Worm (Caenorhabditis elegans) whole organism, L4/young adult: ENCODE results near the gene rpb-2.

Experiments
- W03F9.2 ChIP-seq: fragments of 150-350 bp; optimal IDR thresholded peaks from 2 replicates; lab custom pipeline; 2014; ENCODE audit warnings: missing biosample characterization, missing genetic modification characterization
- dao-5 ChIP-seq: sonication (generic microtip); optimal IDR thresholded peaks from 2 replicates; lab custom pipeline; 2016; ENCODE audit warnings: missing genotype, missing genetic modification characterization, moderate library complexity, missing compliant biosample characterization
- him-1 ChIP-seq: sonication (generic microtip); optimal IDR thresholded peaks from 2 replicates; lab custom pipeline; 2016; ENCODE audit warnings: missing genotype, missing genetic modification reagents, missing genetic modification characterization, missing compliant biosample characterization

Gene rpb-2

ce11 chrIII:4939267-4939666 lies at the start of gene rpb-2:
rpb-2 (plus strand) TSS chrIII:4939567.
- no peak for TF ChIP-seq W03F9.2 (tag; lab: Kevin White, UChicago)
- TF ChIP-seq him-1 (tag; lab: Kevin White, UChicago): no peak
- no peak for TF ChIP-seq dao-5 (tag; lab: Kevin White, UChicago)

DNA sequence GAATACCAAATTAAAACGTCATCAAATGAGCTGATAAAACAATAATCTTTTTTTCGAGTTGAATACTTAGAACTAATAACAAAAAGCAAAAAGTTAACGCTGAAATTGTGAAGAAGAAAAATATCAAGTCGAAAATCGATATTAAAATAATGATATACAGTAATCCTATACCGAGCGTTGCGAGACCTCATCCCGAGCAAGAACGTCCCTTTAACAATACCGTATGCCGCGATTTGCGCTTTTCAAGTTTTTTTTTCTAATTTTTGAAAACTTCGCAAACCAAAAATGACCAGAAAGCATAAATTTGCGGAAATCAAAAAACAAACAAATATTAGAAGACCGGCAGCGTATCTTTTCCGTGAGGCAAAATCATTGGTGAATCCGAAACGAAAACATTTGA lies 48.4 kb upstream of the rpb-2 start, which contains the start of gene F26F4.5:
Gene F26F4.5 (minus strand): TSS at position 256 of the 400 bp plus-strand sequence.
- TF ChIP-seq dao-5 (tag; lab: Kevin White, UChicago): no peak
- no peak for TF ChIP-seq W03F9.2 (tag; lab: Kevin White, UChicago)
- TF ChIP-seq him-1 (tag; lab: Kevin White, UChicago): no peak

DNA sequence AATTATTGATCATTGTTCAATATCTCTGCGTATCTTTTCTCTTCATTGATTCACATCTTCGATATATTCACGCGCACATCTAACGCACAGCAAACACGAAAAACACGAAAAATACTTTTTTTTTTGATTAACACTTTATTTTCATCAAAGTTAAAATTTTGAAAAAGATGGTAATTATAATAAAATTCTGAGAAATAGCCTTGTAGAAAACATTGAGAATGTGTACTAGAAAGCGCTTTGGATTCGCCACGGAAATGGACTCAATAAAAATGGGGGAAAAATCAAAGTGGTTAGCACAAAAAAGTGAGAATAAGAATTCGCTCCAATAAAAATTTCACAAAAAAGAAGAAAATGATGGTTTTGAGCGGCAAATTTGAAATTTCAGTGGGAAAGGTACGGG lies 45.8 kb upstream of the rpb-2 start, which contains the start of gene F26F4.6:
Gene F26F4.6 (minus strand): TSS at position 101 of the 400 bp plus-strand sequence.
- TF ChIP-seq him-1 (tag; lab: Kevin White, UChicago) (no peak), W03F9.2 (tag; lab: Kevin White, UChicago) (no peak), dao-5 (tag; lab: Kevin White, UChicago) (no peak)

ce11 chrIII:4895313-4895712 lies 44.1 kb upstream of the rpb-2 start:
- no peak for TF ChIP-seq dao-5 (tag; lab: Kevin White, UChicago)
- no peak for TF ChIP-seq W03F9.2 (tag; lab: Kevin White, UChicago)
- no peak for TF ChIP-seq him-1 (tag; lab: Kevin White, UChicago)

- TF ChIP-seq him-1 (tag; lab: Kevin White, UChicago): no peak
- TF ChIP-seq dao-5 (tag; lab: Kevin White, UChicago): no peak
- no peak for TF ChIP-seq W03F9.2 (tag; lab: Kevin White, UChicago)
Observed at ce11 chrIII:4899035-4899578, 40.3 kb upstream of the rpb-2 start, which contains the start of gene nhl-2. nhl-2 (minus strand) TSS chrIII:4899085.

- TF ChIP-seq him-1 (tag; lab: Kevin White, UChicago) (peak; percentile 98), W03F9.2 (tag; lab: Kevin White, UChicago) (peak; percentile 95), dao-5 (tag; lab: Kevin White, UChicago) (no peak)
Observed at ce11 chrIII:4899728-4900127, 39.6 kb upstream of the rpb-2 start.

DNA sequence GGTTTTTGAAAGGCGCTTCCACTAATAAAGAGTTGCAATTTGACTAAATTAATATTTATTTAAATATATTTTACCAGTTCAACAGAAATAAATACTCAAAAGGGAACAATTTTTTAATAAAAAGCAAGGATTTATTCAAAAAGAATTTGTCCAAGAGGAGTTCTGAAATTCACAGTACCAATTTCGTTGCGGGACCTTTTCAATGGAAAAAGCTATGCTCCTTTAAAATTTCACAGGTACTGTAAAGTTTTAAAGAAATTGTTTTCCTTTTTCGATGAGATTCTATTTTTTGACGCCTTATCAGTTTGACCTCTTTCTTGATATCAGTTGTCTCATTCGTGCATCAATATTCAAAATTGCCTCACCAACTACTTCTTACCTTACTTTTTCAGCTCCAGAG lies 39.1 kb upstream of the rpb-2 start, which contains the start of gene tag-340:
Gene tag-340 (plus strand): TSS at position 249 of the 400 bp plus-strand sequence.
- TF ChIP-seq dao-5 (tag; lab: Kevin White, UChicago) (no peak), W03F9.2 (tag; lab: Kevin White, UChicago) (no peak), him-1 (tag; lab: Kevin White, UChicago) (no peak)

- TF ChIP-seq dao-5 (tag; lab: Kevin White, UChicago) (no peak), W03F9.2 (tag; lab: Kevin White, UChicago) (no peak), him-1 (tag; lab: Kevin White, UChicago) (no peak)
Observed at ce11 chrIII:4903784-4904183, 35.6 kb upstream of the rpb-2 start, which contains the start of gene kbp-2. kbp-2 (minus strand) TSS chrIII:4903884.

DNA sequence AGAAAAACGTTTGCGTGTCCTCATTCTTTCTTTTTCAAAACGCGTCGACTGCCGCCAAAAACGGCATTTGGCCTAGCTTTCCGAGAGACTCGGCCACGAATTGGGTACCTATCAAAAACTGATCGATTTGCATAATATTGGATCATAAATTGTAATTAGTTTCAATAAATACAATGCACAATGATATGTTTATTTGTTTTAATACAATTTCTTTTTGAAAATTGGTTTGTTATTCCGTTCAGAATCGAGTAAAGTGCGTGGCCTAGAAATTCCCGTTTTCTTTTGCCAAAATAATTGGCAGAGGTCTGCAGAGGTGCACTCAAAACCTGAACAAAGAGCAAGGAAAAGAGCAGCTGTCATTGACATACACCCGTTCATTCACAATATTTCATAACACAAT lies 34.0 kb upstream of the rpb-2 start, which contains the start of gene F26F4.8:
Gene F26F4.8 (minus strand): TSS at position 69 of the 400 bp plus-strand sequence.
- no peak for TF ChIP-seq dao-5 (tag; lab: Kevin White, UChicago)

- no peak for TF ChIP-seq dao-5 (tag; lab: Kevin White, UChicago)
- TF ChIP-seq W03F9.2 (tag; lab: Kevin White, UChicago): no peak
- no peak for TF ChIP-seq him-1 (tag; lab: Kevin White, UChicago)
Observed at ce11 chrIII:4906365-4906764, 33.0 kb upstream of the rpb-2 start.

DNA sequence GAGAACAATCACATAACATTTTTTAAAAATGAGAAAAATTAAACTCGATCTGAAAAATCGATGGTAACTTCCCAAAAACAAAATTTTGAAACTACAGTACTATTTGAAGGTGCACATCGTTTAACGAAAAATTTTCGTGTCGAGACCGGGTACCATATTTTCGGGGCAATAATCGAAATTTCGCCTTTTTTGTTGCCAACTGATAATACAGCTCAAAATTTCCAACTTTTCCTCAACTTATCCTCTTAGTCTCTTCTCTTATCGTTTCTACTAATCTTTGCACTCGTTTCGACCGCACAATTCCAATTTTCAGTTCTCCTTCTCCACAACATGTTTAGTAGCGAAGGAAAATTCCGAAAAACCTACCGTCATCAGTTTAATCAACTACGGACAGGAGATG lies 32.5 kb upstream of the rpb-2 start, which contains the start of gene rom-1:
Gene rom-1 (plus strand): TSS at position 301 of the 400 bp plus-strand sequence.
- TF ChIP-seq him-1 (tag; lab: Kevin White, UChicago): no peak
- TF ChIP-seq W03F9.2 (tag; lab: Kevin White, UChicago): no peak
- TF ChIP-seq dao-5 (tag; lab: Kevin White, UChicago): no peak

DNA sequence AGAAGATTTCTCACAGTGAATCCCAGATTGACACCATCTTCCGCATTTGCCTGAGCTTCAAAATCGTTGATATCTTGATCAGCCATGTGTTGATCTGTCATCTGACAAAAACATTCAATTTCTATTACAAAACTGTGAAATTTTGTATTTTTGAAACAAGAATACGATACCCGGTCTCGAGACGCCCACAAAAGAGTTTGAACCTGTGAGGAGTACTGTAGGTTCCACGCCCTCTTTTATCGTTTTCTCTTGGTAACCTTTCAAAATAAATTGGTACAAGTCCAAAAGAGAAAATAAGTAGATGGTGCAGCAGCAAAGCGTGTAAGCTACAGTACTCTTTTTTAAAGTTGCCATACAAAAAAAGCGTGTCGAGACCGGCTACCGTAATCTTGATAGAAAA lies 29.4 kb upstream of the rpb-2 start, which contains the start of gene F26F4.12:
Gene F26F4.12 (minus strand): TSS at position 101 of the 400 bp plus-strand sequence.
- TF ChIP-seq him-1 (tag; lab: Kevin White, UChicago) (no peak), dao-5 (tag; lab: Kevin White, UChicago) (no peak), W03F9.2 (tag; lab: Kevin White, UChicago) (no peak)

DNA sequence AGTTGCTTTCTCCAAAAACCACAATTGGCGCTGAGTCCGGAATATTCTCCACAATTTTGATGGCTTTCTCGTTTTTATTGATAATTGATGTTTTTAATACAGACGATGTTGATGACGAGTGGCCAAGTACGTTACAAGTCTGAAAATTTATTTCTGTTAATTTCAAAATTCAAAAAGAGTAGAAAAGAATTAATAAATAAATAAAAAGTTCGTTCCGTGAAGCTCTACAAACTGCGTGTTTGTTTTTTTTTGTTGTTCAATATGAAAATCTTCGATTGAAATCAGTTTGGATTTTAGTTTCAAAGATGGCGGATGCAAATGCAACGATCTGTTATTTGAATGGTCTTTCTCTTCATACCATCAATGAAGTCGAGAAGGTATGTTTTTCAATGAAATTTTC lies 28.4 kb upstream of the rpb-2 start, which contains the start of gene F26F4.2:
Gene F26F4.2 (plus strand): TSS at position 301 of the 400 bp plus-strand sequence.
- no peak for TF ChIP-seq dao-5 (tag; lab: Kevin White, UChicago)
- TF ChIP-seq W03F9.2 (tag; lab: Kevin White, UChicago): no peak
- no peak for TF ChIP-seq him-1 (tag; lab: Kevin White, UChicago)

ce11 chrIII:4912317-4912716 lies 27.1 kb upstream of the rpb-2 start, which contains the start of the genes F26F4.9 and cee-1:
F26F4.9 (minus strand) TSS chrIII:4912521.
cee-1 (plus strand) TSS chrIII:4912699.
- TF ChIP-seq dao-5 (tag; lab: Kevin White, UChicago) (no peak), W03F9.2 (tag; lab: Kevin White, UChicago) (peak; percentile 52), him-1 (tag; lab: Kevin White, UChicago) (no peak)
